Fruit fly (Drosophila melanogaster): ENCODE data around the gene Gba1b.

The Gba1b gene

dm6 chr3R:23704383-23705033 lies at the start of gene Gba1b:
Gba1b (plus strand) TSS chr3R:23704804.
- no peak for TF ChIP-seq CG11560 (tag; IDR thresholded peaks at IDR 0.05)
- no peak for TF ChIP-seq Atf-2 (GFP tag; optimal IDR thresholded peaks at IDR 0.05)
- no peak for TF ChIP-seq fru (optimal IDR thresholded peaks at IDR 0.05)
- no peak for TF ChIP-seq CTCF (GFP tag; optimal IDR thresholded peaks at IDR 0.05)
- no peak for TF ChIP-seq CG8281 (tag; optimal IDR thresholded peaks at IDR 0.05)
- no peak for TF ChIP-seq CG2202 (tag; optimal IDR thresholded peaks at IDR 0.05)
- no peak for TF ChIP-seq CG43689 (GFP tag; IDR thresholded peaks at IDR 0.05)
- TF ChIP-seq Mrtf (GFP tag; IDR thresholded peaks at IDR 0.05): no peak
- no peak for TF ChIP-seq gcm2 (GFP tag; optimal IDR thresholded peaks at IDR 0.05)
- TF ChIP-seq Asciz (GFP tag; optimal IDR thresholded peaks at IDR 0.05): no peak
- no peak for TF ChIP-seq Nf-YA (GFP tag; IDR thresholded peaks at IDR 0.05)
- TF ChIP-seq CG4360 (GFP tag; IDR thresholded peaks at IDR 0.05): no peak
- peak; percentile 89 for TF ChIP-seq z (GFP tag; IDR thresholded peaks at IDR 0.05)
- TF ChIP-seq Trl (optimal IDR thresholded peaks at IDR 0.05): no peak
- TF ChIP-seq Trl (GFP tag; optimal IDR thresholded peaks at IDR 0.05): no peak
- TF ChIP-seq esg (GFP tag; conservative IDR thresholded peaks at IDR 0.05): no peak
- no peak for TF ChIP-seq CG4617 (GFP tag; optimal IDR thresholded peaks at IDR 0.05; ENCODE audit: borderline replicate concordance)
- TF ChIP-seq hbn (GFP tag; IDR thresholded peaks at IDR 0.05; ENCODE audit: partially characterized antibody): no peak
- TF ChIP-seq CG11456 (GFP tag; IDR thresholded peaks at IDR 0.05): no peak
- no peak for TF ChIP-seq cwo (GFP tag; optimal IDR thresholded peaks at IDR 0.05)
- TF ChIP-seq Med (GFP tag): peak; percentile 63
- TF ChIP-seq H15 (GFP tag; IDR thresholded peaks at IDR 0.05): no peak
- TF ChIP-seq ewg (GFP tag; optimal IDR thresholded peaks at IDR 0.05): no peak
- TF ChIP-seq Stat92E (GFP tag; optimal IDR thresholded peaks at IDR 0.05): no peak
- no peak for TF ChIP-seq CG6765 (GFP tag; optimal IDR thresholded peaks at IDR 0.05)
- TF ChIP-seq Bgb (GFP tag; IDR thresholded peaks at IDR 0.05; ENCODE audit: partially characterized antibody): no peak
- TF ChIP-seq Atf6 (GFP tag; IDR thresholded peaks at IDR 0.05): no peak
- no peak for TF ChIP-seq HLH3B (GFP tag; IDR thresholded peaks at IDR 0.05)
- 0 out of 3 replicates have a peak, but pooled peaks have one; percentile 61 for TF ChIP-seq CG2199 (GFP tag; IDR thresholded peaks at IDR 0.05)
- peak; percentile 38 for TF ChIP-seq D19A (tag; optimal IDR thresholded peaks at IDR 0.05)
- no peak for TF ChIP-seq CG7928 (GFP tag; optimal IDR thresholded peaks at IDR 0.05)
- peak; percentile 3 for TF ChIP-seq CG17359 (tag; optimal IDR thresholded peaks at IDR 0.05)
- peak; percentile 68 for TF ChIP-seq Ets65A (GFP tag)
- no peak for TF ChIP-seq ci (GFP tag; IDR thresholded peaks at IDR 0.05)
- no peak for TF ChIP-seq tna (GFP tag; IDR thresholded peaks at IDR 0.05; ENCODE audit: partially characterized antibody)
- no peak for TF ChIP-seq sisA (GFP tag; IDR thresholded peaks at IDR 0.05)
- TF ChIP-seq CG8359 (GFP tag; optimal IDR thresholded peaks at IDR 0.05; ENCODE audit: borderline replicate concordance): no peak
- no peak for TF ChIP-seq Gsc (GFP tag; IDR thresholded peaks at IDR 0.05)
- no peak for TF ChIP-seq CG16813 (GFP tag; IDR thresholded peaks at IDR 0.05; ENCODE audit: partially characterized antibody)
- no peak for TF ChIP-seq CG5180 (GFP tag; optimal IDR thresholded peaks at IDR 0.05)
- TF ChIP-seq Hmr (GFP tag; optimal IDR thresholded peaks at IDR 0.05): no peak
- peak in 1 of 2 experiments; percentile 84 for TF ChIP-seq Pdp1 (GFP tag; optimal IDR thresholded peaks at IDR 0.05)
- 0 out of 3 replicates have a peak, but pooled peaks have one; percentile 12 for TF ChIP-seq zen2 (GFP tag; IDR thresholded peaks at IDR 0.05; ENCODE audit: partially characterized antibody)
- no peak for TF ChIP-seq Sry-δ (GFP tag; optimal IDR thresholded peaks at IDR 0.05)
- no peak for TF ChIP-seq NC2β (GFP tag; optimal IDR thresholded peaks at IDR 0.05)
- TF ChIP-seq CG10209 (GFP tag; optimal IDR thresholded peaks at IDR 0.05): no peak
- TF ChIP-seq CG11085 (GFP tag; IDR thresholded peaks at IDR 0.05): no peak
- TF ChIP-seq CG9727 (GFP tag; optimal IDR thresholded peaks at IDR 0.05): no peak
- TF ChIP-seq mirr (GFP tag; optimal IDR thresholded peaks at IDR 0.05): no peak
- TF ChIP-seq grau (tag; optimal IDR thresholded peaks at IDR 0.05): no peak
- TF ChIP-seq Hr78 (GFP tag; optimal IDR thresholded peaks at IDR 0.05): peak in 1 of 2 experiments; percentile 68
